Worm (Caenorhabditis elegans): ENCODE results near the gene abf-5.

The abf-5 gene

DNA sequence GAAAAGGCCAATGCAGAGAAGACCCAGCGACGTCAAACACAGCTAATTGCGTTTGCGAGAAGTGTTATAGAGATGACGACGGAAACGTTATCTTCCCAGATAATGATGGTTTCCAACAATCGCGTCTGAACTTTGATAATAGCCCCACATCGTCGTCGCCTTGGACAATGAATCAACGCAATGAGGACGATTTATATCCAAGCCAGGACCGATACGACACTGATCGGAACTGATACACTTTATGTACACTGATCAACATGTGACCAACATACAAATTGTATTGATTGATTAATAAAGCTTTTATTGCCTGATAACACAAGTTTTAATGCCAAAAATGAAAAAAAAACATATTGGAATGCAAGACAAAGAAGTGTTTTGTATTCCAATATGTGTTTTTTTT, 421 bp downstream of the abf-5 start:
- peak; percentile 17 for TF ChIP-seq blmp-1 (tag; optimal IDR thresholded peaks at IDR 0.05)
- TF ChIP-seq nhr-77 (tag; optimal IDR thresholded peaks at IDR 0.05): no peak
- TF ChIP-seq nhr-85 (tag): peak; percentile 48
- peak in 1 of 6 experiments; percentile 58 for TF ChIP-seq elt-3 (tag; optimal IDR thresholded peaks at IDR 0.05)
- TF ChIP-seq fos-1 (tag; optimal IDR thresholded peaks at IDR 0.05): no peak
- no peak for TF ChIP-seq zip-4 (GFP tag; optimal IDR thresholded peaks at IDR 0.05)
- TF ChIP-seq nhr-28 (tag; optimal IDR thresholded peaks at IDR 0.05): no peak
- no peak for TF ChIP-seq egl-27 (tag; optimal IDR thresholded peaks at IDR 0.05)
- no peak for TF ChIP-seq grh-1 (GFP tag; IDR thresholded peaks at IDR 0.05)

ce11 chrX:12793796-12794195, 1.1 kb downstream of the abf-5 start, which contains the start of gene abf-6:
abf-6 (plus strand) TSS chrX:12794118.
- TF ChIP-seq lin-14 (GFP tag; optimal IDR thresholded peaks at IDR 0.05) (peak; percentile 23), nhr-237 (tag; optimal IDR thresholded peaks at IDR 0.05) (no peak)

- TF ChIP-seq irx-1 (tag; optimal IDR thresholded peaks at IDR 0.05) (no peak), unc-62 (GFP tag; optimal IDR thresholded peaks at IDR 0.05) (no peak), zip-4 (GFP tag; optimal IDR thresholded peaks at IDR 0.05) (no peak), fos-1 (tag; optimal IDR thresholded peaks at IDR 0.05) (no peak), unc-130 (tag; optimal IDR thresholded peaks at IDR 0.05) (no peak), mef-2 (tag; optimal IDR thresholded peaks at IDR 0.05) (no peak), ces-1 (GFP tag; optimal IDR thresholded peaks at IDR 0.05) (no peak), sup-37 (GFP tag; optimal IDR thresholded peaks at IDR 0.05) (no peak), Y116A8C.19 (tag; optimal IDR thresholded peaks at IDR 0.05; ENCODE audit: borderline replicate concordance) (no peak), rnt-1 (tag; optimal IDR thresholded peaks at IDR 0.05) (no peak), ceh-82 (tag; optimal IDR thresholded peaks at IDR 0.05) (no peak)
Observed at ce11 chrX:12799831-12800230, 7.2 kb downstream of the abf-5 start.

ce11 chrX:12806926-12807325, 14.3 kb downstream of the abf-5 start:
- TF ChIP-seq Y116A8C.19 (tag; optimal IDR thresholded peaks at IDR 0.05; ENCODE audit: borderline replicate concordance): no peak
- no peak for TF ChIP-seq pqm-1 (tag; optimal IDR thresholded peaks at IDR 0.05)
- peak; percentile 27 for TF ChIP-seq elt-2 (tag; optimal IDR thresholded peaks at IDR 0.05)

- TF ChIP-seq tbx-2 (tag; optimal IDR thresholded peaks at IDR 0.05): no peak
- no peak for TF ChIP-seq tlp-1 (tag; optimal IDR thresholded peaks at IDR 0.05)
- TF ChIP-seq aly-2 (tag; optimal IDR thresholded peaks at IDR 0.05): no peak
- TF ChIP-seq elt-3 (tag; optimal IDR thresholded peaks at IDR 0.05): peak in 1 of 6 experiments; percentile 87
- TF ChIP-seq unc-130 (tag; optimal IDR thresholded peaks at IDR 0.05): peak; percentile 35
- peak; percentile 66 for TF ChIP-seq nhr-85 (tag)
- TF ChIP-seq lin-35 (GFP tag; optimal IDR thresholded peaks at IDR 0.05): peak in 1 of 2 experiments; percentile 50
- TF ChIP-seq fkh-10 (GFP tag; optimal IDR thresholded peaks at IDR 0.05): no peak
- TF ChIP-seq lin-39 (tag; optimal IDR thresholded peaks at IDR 0.05): no peak
- peak; percentile 28; the same call in 1 of the 2 replicates for TF ChIP-seq nhr-19 (GFP tag; conservative IDR thresholded peaks at IDR 0.05)
- TF ChIP-seq dsc-1 (tag; optimal IDR thresholded peaks at IDR 0.05): peak; percentile 10
- TF ChIP-seq lin-14 (GFP tag; optimal IDR thresholded peaks at IDR 0.05): peak; percentile 13
- TF ChIP-seq ets-5 (GFP tag; IDR thresholded peaks at IDR 0.05): no peak
- no peak for TF ChIP-seq nhr-71 (tag; optimal IDR thresholded peaks at IDR 0.05)
- TF ChIP-seq blmp-1 (tag; optimal IDR thresholded peaks at IDR 0.05): peak; percentile 81
- no peak for TF ChIP-seq fos-1 (tag; optimal IDR thresholded peaks at IDR 0.05)
- no peak for TF ChIP-seq nhr-90 (tag; optimal IDR thresholded peaks at IDR 0.05; ENCODE audit: poor library complexity)
- TF ChIP-seq pag-3 (tag; optimal IDR thresholded peaks at IDR 0.05; ENCODE audit: borderline replicate concordance, insufficient read depth): no peak
- no peak for TF ChIP-seq lin-15B (tag; optimal IDR thresholded peaks at IDR 0.05)
- no peak for TF ChIP-seq ceh-63 (GFP tag; optimal IDR thresholded peaks at IDR 0.05)
- TF ChIP-seq swsn-7 (tag; optimal IDR thresholded peaks at IDR 0.05): no peak
- peak in 1 of 2 experiments; percentile 11 for TF ChIP-seq mdl-1 (tag; optimal IDR thresholded peaks at IDR 0.05)
- TF ChIP-seq lin-13 (GFP tag; optimal IDR thresholded peaks at IDR 0.05): no peak
- TF ChIP-seq skn-1 (tag; optimal IDR thresholded peaks at IDR 0.05): peak; percentile 6
- TF ChIP-seq isw-1 (GFP tag; IDR thresholded peaks at IDR 0.05): no peak
- TF ChIP-seq ama-1 (optimal IDR thresholded peaks at IDR 0.05): no peak
- no peak for TF ChIP-seq hpl-2 (GFP tag; optimal IDR thresholded peaks at IDR 0.05)
Observed at ce11 chrX:12808085-12808922, 15.7 kb downstream of the abf-5 start, which contains the start of gene nhr-27. nhr-27 (minus strand) TSS chrX:12808318.
